Worm (Caenorhabditis elegans) whole organism, late embryonic: ENCODE measurements around the gene B0554.2.

ENCODE experiments used
- Y22D7AL.16 ChIP-seq: sonication (generic microtip); optimal IDR thresholded peaks from 2 replicates; lab custom pipeline; 2016; ENCODE audit warnings: missing genetic modification characterization, missing compliant biosample characterization
- ceh-31 ChIP-seq: sonication (generic microtip); optimal IDR thresholded peaks from 2 replicates; lab custom pipeline; 2016; ENCODE audit warnings: missing genetic modification characterization, missing compliant biosample characterization
- ceh-48 ChIP-seq: sonication (generic microtip); optimal IDR thresholded peaks from 2 replicates; lab custom pipeline; 2016; ENCODE audit warnings: missing genetic modification characterization, inconsistent platforms, missing compliant biosample characterization
- ceh-6 ChIP-seq: fragments of 200-800 bp; sonication (Bioruptor generic); optimal IDR thresholded peaks from 2 replicates; lab custom pipeline; 2018; ENCODE audit warnings: mild to moderate bottlenecking, missing genetic modification characterization, missing compliant biosample characterization
- che-1 ChIP-seq: sonication (generic microtip); optimal IDR thresholded peaks from 2 replicates; lab custom pipeline; 2016; ENCODE audit warnings: mild to moderate bottlenecking, missing genetic modification characterization, missing compliant biosample characterization
- elt-2 ChIP-seq: sonication (generic microtip); optimal IDR thresholded peaks from 2 replicates; lab custom pipeline; 2016; ENCODE audit warnings: missing genetic modification reagents, missing genetic modification characterization, missing compliant biosample characterization
- fkh-10 ChIP-seq: fragments of 150-350 bp; optimal IDR thresholded peaks from 2 replicates; lab custom pipeline; 2014; ENCODE audit warnings: missing biosample characterization, missing genetic modification reagents, missing genetic modification characterization
- nfya-1 ChIP-seq: sonication (generic microtip); optimal IDR thresholded peaks from 2 replicates; lab custom pipeline; 2017; ENCODE audit warnings: missing genetic modification characterization, mild to moderate bottlenecking, missing compliant biosample characterization, antibody characterized with exemption, moderate library complexity
- nhr-11 ChIP-seq: fragments of 150-350 bp; optimal IDR thresholded peaks from 2 replicates; lab custom pipeline; 2014; ENCODE audit warnings: missing biosample characterization, missing genetic modification characterization
- nhr-232 ChIP-seq: sonication (generic microtip); optimal IDR thresholded peaks from 2 replicates; lab custom pipeline; 2016; ENCODE audit warnings: missing genetic modification characterization, missing compliant biosample characterization
- pha-4 ChIP-seq: fragments of 150-350 bp; optimal IDR thresholded peaks from 2 replicates; lab custom pipeline; 2018; ENCODE audit warnings: missing biosample characterization, missing genetic modification reagents, missing genetic modification characterization
- pqm-1 ChIP-seq: sonication (generic microtip); optimal IDR thresholded peaks from 2 replicates; lab custom pipeline; 2016; ENCODE audit warnings: missing genetic modification characterization, missing compliant biosample characterization
- tbx-7 ChIP-seq: sonication (generic microtip); optimal IDR thresholded peaks from 2 replicates; lab custom pipeline; 2016; ENCODE audit warnings: missing genotype, missing genetic modification characterization, missing compliant biosample characterization
- ttx-3 ChIP-seq: sonication (generic microtip); optimal IDR thresholded peaks from 2 replicates; lab custom pipeline; 2016; ENCODE audit warnings: missing genetic modification reagents, missing genetic modification characterization, missing compliant biosample characterization

DNA sequence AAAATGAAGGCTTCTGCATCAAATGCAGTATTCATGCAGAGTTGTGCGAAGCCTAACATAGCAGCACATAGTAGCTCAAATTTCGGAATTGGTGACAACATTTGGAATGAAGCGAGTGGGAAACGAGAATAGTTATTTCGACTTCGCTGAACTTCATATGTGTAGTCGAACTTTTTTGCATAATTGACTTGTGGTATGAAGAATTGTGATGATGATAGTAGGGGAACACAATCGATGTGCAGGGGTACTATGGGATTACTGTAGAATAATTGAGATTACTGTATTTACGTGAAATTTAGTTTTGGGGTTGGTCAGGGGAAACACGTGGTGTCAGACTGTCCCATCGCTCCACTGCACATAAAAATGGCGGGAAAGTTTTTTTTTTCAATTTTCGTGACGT, 6.9 kb downstream of the B0554.2 start, which contains the start of gene B0554.7:
- no peak for TF ChIP-seq pha-4 (tag; lab: Kevin White, UChicago)
- TF ChIP-seq pqm-1, result no peak
- TF ChIP-seq nhr-11 (tag; lab: Kevin White, UChicago), result no peak
- no peak for TF ChIP-seq nhr-232 (tag; lab: Kevin White, UChicago)
- TF ChIP-seq nfya-1 (tag; lab: Kevin White, UChicago), result no peak
- no peak for TF ChIP-seq ceh-48 (tag; lab: Kevin White, UChicago)
- no peak for TF ChIP-seq fkh-10 (GFP tag; lab: Kevin White, UChicago)
- no peak for TF ChIP-seq elt-2
- no peak for TF ChIP-seq ceh-6 (GFP tag; lab: Kevin White, UChicago)
- TF ChIP-seq Y22D7AL.16, result no peak
- TF ChIP-seq che-1 (tag; lab: Kevin White, UChicago), result no peak
- TF ChIP-seq ceh-31 (tag; lab: Kevin White, UChicago), result no peak
- TF ChIP-seq tbx-7 (tag; lab: Kevin White, UChicago), result no peak
- TF ChIP-seq ttx-3, result no peak
